Worm (Caenorhabditis elegans): ENCODE data around the gene ZK899.5.
"Not testable (repeated sequence)": the region's sequence is repeated elsewhere in the genome, so short reads cannot be mapped to it uniquely, and the experiment has no call there.

ZK899.5 gene

DNA sequence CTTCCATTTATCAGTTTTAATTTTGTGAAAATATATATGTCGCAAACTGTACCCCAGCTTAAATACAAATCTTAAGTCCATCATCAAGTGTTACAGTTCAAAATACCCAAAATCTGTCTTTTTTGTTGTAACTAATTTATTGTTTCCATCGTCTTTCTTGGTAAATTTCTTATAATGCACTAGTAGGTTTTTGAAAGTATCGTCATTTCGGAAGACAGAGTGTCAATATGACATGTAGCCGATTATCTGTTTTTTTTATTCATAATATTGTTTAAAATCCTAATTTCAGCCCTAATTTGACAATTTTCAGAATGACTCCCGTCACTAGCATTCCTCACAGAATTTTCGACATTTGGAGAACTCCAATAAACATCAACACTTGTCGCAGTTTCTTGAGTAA, 2.3 kb upstream of the ZK899.5 start, which contains the start of gene ZK899.6:
Gene ZK899.6, plus strand, starts transcription at position 301 of the 400 bp plus-strand sequence.
- not testable (repeated sequence) for TF ChIP-seq unc-62 (GFP tag; optimal IDR thresholded peaks at IDR 0.05)

DNA sequence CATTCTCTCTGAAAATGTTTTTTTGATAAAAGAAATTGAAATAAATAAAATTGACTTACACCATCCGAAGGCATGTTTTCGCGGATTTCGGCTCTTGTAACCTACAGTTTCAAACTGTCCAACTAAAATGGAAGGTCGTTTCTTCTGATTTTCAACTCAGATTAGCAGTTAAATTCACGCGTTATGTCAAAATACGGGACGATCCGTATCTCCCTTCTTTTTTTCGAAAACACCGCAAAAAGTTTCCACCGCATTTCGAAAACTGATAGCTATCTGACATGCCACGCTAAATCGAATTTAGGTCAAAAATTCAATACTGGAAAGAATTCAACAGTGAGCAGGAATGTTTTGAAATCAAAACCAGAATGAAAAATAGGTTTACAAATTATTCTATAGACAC, 2.6 kb downstream of the ZK899.5 start, which contains the start of gene tba-8:
Gene tba-8, minus strand, starts transcription at position 207 of the 400 bp plus-strand sequence.
- TF ChIP-seq unc-62 (GFP tag; optimal IDR thresholded peaks at IDR 0.05): no peak

DNA sequence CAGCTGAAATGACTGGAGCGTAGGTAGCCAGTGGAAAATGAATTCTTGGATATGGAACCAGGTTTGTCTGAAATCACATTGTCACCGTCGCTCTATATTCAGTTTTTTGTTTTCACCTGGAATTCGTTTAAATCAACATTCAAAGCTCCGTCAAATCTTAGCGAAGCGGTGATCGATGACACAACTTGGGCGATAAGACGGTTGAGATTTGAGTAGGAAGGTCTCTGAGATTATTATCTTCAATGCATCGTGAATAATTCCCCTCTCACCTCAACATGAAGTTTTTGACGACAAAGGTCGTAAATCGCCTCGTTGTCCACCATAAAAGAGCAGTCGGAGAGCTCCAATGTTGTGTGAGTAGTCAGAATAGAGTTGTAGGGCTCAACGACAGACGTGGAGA, 4.2 kb downstream of the ZK899.5 start:
- no peak for TF ChIP-seq unc-62 (GFP tag; optimal IDR thresholded peaks at IDR 0.05)

DNA sequence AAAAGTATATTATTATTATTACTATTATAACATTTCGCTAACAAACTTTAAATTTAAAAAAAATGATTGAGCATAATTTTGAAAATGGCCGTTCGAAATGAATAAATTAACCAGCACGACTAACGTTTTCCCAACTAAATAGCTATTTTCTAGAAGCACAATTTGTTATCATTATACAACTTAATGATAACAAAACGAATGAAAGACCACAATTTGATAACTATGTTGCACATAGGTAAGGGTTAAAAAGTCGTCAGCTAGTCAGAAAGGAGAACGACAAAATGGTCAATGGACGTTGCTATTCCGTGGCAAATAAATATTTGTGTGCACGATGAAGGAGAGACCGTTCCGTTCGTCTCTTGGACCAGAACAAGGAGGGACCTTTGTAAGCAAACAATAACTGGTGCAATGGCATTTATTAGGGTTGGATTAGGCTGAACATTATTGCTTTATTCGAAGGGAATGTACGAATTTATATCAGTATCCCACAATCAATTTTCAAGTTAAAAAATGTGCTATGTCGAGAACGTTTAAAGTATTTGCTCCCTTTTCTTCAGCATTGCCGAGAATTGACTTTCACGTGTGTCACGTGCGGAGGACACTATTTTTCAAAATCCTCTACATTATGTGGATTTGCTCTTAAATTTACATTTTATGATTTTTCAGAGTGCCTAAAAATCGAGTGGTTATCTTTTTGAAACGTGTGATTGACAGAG, 8.1 kb downstream of the ZK899.5 start, which contains the start of gene ZK899.3:
Gene ZK899.3, plus strand, starts transcription at position 666 of the 716 bp plus-strand sequence.
- no peak for TF ChIP-seq unc-62 (GFP tag; optimal IDR thresholded peaks at IDR 0.05)

DNA sequence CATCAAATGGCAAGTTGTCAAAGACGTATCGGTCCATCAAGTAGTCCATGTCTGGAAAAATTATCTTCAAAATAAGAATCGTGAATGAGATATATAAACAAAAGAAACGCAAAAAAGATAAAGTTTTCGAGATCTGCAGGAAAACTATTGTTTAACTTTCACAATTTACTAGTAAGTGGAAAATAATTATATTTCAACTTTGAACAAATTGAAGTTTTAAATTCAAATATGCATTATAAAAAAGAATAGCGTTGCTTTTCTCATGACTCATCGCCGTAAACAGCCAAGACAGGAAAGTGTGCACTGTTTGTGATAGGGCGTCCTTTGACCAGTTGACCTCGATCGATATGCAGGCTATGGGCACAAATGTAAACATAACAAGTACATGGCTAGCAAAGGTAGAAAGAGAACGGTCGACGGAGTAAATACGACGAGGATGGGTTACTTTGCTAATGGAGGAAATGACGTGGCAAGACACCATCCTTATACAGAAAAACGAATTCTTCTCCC, 8.7 kb downstream of the ZK899.5 start, which contains the start of gene ZK899.2:
Gene ZK899.2, minus strand, starts transcription at position 51 of the 510 bp plus-strand sequence.
- no peak for TF ChIP-seq unc-62 (GFP tag; optimal IDR thresholded peaks at IDR 0.05)

DNA sequence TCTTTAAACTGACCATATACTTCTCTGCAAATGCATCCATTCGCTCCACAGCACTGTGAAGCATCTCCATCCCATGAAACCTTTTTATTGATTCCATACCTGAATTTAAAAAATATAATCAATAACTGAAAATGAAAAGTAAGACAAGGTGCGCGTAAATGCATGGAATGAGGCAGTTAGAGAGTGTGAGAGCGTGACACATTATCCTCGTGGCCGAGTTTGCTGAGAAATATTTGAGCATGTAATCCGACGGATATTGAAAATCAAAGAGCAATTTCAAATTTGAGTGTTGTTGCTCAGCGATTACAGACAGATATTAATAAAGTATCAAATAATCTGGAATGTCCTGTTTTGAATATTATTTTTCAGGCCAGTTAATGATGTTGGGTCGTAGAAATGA, 11.4 kb downstream of the ZK899.5 start, which contains the start of gene ZK899.7:
Gene ZK899.7, minus strand, starts transcription at position 101 of the 400 bp plus-strand sequence.
- no peak for TF ChIP-seq unc-62 (GFP tag; optimal IDR thresholded peaks at IDR 0.05)

DNA sequence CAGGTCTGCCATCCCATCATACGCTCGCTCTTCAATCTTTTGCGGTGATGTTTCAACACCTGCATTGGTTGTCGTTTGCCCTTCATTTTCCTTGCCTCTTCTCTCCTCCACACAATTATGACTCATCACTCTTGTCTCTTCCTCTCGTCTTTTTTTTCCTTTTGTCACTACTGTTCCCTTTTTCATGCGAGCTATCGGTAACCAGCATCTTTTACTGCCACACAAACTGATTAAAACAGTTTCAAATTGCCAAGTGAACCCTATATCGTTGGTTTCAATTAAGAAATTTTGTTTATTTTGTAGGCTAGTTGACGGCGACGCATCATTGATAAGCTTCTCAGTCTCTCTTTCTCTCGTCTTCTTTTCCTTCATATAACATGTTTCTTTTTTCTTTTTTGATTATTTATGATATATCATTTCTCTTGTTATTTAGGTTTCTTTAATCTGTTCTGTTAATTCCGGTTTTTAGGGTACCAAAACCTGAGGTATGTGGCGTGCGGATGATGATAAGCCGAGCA, 14.5 kb downstream of the ZK899.5 start, which contains the start of gene ZK899.1:
Gene ZK899.1, plus strand, starts transcription at position 468 of the 518 bp plus-strand sequence.
- TF ChIP-seq unc-62 (GFP tag; optimal IDR thresholded peaks at IDR 0.05): no peak

DNA sequence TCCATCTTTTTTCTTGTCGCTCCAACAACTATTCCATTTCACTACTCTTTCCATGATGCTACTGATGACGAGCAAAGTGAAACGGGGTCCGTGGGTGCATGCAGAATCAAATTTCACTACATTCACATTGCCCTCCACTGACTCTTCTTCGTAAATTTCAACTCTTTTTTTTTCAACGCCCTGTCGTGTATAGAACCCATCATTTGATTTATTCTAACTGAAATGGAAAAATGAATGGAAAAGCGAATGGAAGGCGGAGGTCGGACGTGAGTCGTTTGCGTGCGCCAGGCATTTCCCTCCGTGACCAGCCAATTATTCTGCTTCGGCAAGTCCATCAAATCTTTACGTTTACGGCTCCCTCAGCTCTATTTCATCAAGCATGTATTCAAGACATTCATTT, 16.9 kb downstream of the ZK899.5 start:
- TF ChIP-seq unc-62 (GFP tag; optimal IDR thresholded peaks at IDR 0.05): no peak

DNA sequence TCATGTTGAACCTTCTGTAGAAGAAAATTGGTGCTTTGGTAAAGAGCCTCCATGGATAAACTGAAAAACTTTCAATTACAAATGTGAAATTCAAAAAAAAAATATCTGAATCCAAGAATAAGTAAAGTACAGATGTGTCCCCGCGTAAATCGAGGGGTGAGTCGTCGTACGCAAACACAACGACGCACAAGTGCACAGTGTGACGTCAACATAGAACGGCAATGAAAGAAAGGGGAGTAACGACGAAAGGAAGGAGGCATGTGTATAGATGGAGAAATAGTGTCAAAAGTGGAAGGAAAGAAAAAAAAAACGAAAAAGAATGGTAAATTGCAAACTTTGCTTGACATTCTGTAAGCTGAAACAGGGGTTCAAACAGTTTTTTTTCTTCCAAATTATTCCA, 19.2 kb downstream of the ZK899.5 start, which contains the start of gene memb-1:
Gene memb-1, minus strand, starts transcription at position 60 of the 400 bp plus-strand sequence.
- no peak for TF ChIP-seq unc-62 (GFP tag; optimal IDR thresholded peaks at IDR 0.05)

DNA sequence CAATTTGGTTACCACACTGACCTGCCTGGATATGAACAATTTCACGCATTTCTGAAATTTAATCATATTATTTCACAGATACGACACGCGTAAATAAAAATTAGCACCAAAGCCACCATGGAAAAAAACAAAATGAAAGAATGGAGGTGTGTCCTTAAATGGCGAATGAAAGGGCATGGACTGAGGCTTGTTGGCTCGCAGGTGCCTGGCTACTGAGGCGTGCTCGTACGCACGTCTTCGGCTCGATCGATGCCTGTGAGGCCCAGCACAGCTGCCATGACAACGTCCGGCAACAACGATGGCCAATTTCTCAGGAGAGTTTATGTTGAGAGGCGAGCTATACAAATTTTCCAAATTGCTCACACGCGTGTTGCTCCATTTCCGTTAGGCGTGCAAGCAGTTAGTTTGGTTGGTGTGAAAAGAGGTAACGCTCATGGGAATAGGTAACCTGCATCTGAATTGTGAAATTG, 23.9 kb downstream of the ZK899.5 start, which contains the start of gene tbb-4:
Gene tbb-4, minus strand, starts transcription at position 51 of the 470 bp plus-strand sequence.
- no peak for TF ChIP-seq unc-62 (GFP tag; optimal IDR thresholded peaks at IDR 0.05)

DNA sequence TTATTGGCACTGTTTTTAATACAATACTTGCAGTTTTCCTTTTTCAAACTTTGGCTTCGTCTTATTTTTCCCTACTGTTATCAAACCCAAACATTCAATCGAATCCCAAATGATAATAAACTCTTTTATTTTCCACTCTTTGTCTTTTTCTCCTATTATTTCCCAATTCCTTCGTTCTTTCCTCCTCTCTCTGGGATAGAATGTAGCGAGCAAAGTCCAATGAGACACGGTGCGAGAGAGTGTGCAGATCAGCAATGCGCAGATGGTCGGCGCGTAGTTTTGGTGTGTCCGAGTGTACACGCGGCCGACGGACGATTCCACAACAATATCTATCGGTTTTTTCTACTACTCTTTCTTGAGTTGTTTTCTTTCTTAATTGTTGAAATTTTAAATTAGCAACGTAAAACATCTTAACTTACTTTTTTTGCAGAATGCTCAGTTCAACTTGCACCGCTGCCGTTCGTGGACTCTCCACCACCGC, 29.7 kb downstream of the ZK899.5 start, which contains the start of gene B0272.3:
Gene B0272.3, plus strand, starts transcription at position 431 of the 481 bp plus-strand sequence.
- TF ChIP-seq unc-62 (GFP tag; optimal IDR thresholded peaks at IDR 0.05): no peak

DNA sequence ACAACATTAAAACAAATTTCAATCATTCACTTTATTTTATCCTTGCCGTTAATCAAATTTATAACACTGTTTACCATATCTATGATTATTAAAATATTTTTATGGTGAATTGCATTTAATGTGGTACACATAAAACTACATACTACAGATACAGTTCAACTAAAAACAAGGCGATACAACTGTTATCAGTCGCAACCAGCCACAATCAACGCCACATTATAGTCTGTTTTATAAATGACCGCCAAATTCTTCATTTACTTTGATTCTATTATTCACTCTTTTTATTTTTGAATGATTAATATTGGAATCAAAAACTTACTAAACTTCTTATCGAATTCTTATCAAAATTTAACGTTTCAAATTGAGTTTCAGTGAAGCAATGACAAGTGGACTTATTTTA, 32.7 kb downstream of the ZK899.5 start, which contains the start of gene B0272.4:
Gene B0272.4, plus strand, starts transcription at position 373 of the 400 bp plus-strand sequence.
- TF ChIP-seq unc-62 (GFP tag; optimal IDR thresholded peaks at IDR 0.05): no peak

DNA sequence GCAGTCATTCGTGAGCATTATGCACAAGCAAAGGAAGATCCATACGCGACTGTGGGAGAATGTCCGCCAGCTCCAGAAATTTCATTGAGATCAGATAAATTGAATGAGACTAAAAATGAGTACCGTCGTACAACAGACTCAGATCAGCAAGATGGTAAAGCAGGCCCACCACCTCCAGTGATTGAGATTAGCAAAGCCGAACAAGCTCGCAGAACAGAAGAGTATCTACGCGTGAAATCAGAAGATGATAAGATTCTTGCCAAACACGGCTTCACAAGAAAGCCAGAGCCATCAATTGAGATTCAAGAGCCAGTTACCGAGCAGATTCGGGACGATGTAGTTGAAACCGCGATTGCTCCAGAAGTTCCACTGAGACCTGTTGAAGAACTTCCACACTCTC, 42.8 kb downstream of the ZK899.5 start:
- TF ChIP-seq unc-62 (GFP tag; optimal IDR thresholded peaks at IDR 0.05): no peak

DNA sequence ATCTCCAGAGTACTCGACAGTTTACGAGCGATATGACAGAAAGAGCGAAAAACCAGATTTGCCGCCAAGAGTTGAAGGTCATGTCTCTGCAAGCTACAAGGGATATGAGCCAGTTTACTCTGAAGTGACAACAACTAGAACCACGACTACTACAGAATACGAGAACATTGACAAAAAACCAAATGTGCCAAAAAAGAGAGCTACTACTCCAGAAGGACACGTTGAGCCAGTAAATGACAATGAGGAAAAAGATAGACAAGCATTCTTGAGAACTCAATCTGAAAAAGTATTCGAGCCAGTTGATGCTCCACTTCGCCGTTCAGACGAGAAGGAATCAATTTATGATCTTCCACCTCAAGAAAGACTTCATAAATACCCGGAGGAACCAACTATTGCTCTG, 43.4 kb downstream of the ZK899.5 start:
- TF ChIP-seq unc-62 (GFP tag; optimal IDR thresholded peaks at IDR 0.05): no peak

DNA sequence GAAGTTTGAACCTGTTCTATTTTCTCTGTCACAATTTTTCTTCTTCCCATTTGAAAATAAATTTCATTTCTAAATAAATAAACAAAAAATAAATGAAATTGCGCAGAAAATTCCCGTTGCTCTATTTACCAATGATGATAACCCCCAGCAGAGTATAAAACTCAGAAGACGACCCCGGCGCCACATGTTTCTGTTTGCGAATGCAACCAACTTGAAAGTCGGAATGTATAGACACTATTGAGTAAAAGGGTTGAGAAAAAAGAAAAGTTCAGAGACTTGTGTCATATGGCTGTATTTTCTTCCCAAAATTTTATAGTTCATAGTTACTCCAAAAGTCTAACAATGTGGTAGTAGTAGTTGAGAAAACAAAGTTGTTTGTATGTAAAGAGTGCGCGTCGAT, 49.1 kb downstream of the ZK899.5 start:
- TF ChIP-seq unc-62 (GFP tag; optimal IDR thresholded peaks at IDR 0.05): no peak

DNA sequence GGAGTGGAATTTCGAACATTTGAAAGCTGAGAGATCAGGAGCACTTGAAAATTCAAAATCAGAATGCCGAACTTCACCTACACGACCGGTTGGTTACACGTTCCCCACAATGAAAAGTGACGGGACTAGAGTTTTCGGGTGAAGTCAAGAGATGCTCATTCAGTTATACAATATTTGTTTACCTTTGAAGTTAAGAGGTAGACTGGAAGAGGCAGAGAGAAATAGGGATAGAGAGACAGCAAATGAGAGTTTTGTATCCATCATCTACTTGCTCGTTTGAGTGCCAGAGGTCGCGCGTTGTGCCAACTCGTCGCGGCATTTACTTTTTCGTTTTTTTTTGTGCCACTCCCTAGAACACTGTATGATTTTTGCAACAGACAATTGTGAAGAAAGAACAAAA, 50.0 kb downstream of the ZK899.5 start:
- TF ChIP-seq unc-62 (GFP tag; optimal IDR thresholded peaks at IDR 0.05): no peak
